Worm (Caenorhabditis elegans): ENCODE results near the gene mlt-11.

Gene mlt-11

DNA sequence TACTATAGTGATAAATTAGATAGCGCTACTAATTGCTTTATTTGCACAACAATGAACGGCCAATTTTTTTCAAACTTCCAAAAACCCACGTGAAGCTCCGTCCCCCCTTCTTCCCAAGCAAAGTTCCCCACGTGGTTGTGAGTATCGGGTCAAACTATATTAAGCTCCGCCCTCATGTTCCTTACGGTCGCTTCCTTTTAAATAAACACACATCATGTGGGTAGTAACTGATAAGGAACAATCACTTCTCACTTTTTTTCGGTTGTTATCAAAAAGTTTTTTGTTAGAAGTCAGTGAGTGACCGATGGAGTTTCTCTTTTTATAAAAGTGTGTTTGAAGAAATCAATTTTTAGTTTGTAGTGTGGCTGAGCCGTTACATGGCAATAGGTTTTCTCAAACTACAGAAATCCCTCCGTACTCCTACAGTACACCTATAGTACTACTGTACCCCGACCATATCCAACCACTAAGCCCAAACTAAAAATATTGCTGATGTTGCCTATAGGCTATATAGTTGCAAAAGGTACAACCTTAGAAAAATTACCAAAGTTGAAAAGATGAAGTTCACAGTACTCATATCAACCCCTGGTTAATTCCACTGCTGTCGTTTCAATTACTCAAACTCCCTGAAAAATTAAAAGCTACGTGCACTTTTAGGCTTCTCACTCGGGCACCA is 45.5 kb downstream of the mlt-11 start:
- TF ChIP-seq lin-40 (tag; optimal IDR thresholded peaks at IDR 0.05) (peak; percentile 43), ztf-22 (GFP tag; optimal IDR thresholded peaks at IDR 0.05) (peak; percentile 57), F22D6.2 (tag; optimal IDR thresholded peaks at IDR 0.05) (peak; percentile 58), egl-44 (GFP tag; IDR thresholded peaks at IDR 0.05) (peak; percentile 57; the same call in 1 of the 2 replicates), tbp1 (GFP tag; optimal IDR thresholded peaks at IDR 0.05) (peak; percentile 51), athp-1 (tag; optimal IDR thresholded peaks at IDR 0.05) (no peak), F55B11.4 (tag; optimal IDR thresholded peaks at IDR 0.05; ENCODE audit: borderline replicate concordance, insufficient read depth) (no peak), ceh-40 (GFP tag; IDR thresholded peaks at IDR 0.05) (no peak), Y95B8A.8 (GFP tag; IDR thresholded peaks at IDR 0.05) (peak; percentile 12; the same call in 1 of the 2 replicates), ceh-58 (GFP tag; IDR thresholded peaks at IDR 0.05) (no peak), attf-6 (GFP tag; IDR thresholded peaks at IDR 0.05) (no peak), ama-1 (optimal IDR thresholded peaks at IDR 0.05) (peak; percentile 25), ama-1 (GFP tag; optimal IDR thresholded peaks at IDR 0.05) (no peak), unc-62 (GFP tag; optimal IDR thresholded peaks at IDR 0.05) (peak; percentile 5), let-526 (GFP tag; IDR thresholded peaks at IDR 0.05) (0 out of 2 replicates have a peak, but pooled peaks have one; percentile 60), D2030.7 (GFP tag; IDR thresholded peaks at IDR 0.05) (no peak), lir-1 (GFP tag; conservative IDR thresholded peaks at IDR 0.05) (0 out of 2 replicates have a peak, but pooled peaks have one; percentile 12), zim-3 (tag; optimal IDR thresholded peaks at IDR 0.05) (no peak), pha-4 (tag; optimal IDR thresholded peaks at IDR 0.05) (peak; percentile 81), snpc-4 (GFP tag; optimal IDR thresholded peaks at IDR 0.05) (no peak), snpc-4 (tag; optimal IDR thresholded peaks at IDR 0.05) (peak in 1 of 4 experiments; percentile 6), nhr-80 (tag; optimal IDR thresholded peaks at IDR 0.05) (peak; percentile 73), pbrm-1 (GFP tag; IDR thresholded peaks at IDR 0.05) (0 out of 2 replicates have a peak, but pooled peaks have one; percentile 7), K12H6.12 (tag; optimal IDR thresholded peaks at IDR 0.05) (no peak), let-607 (tag; optimal IDR thresholded peaks at IDR 0.05) (peak in 1 of 2 experiments; percentile 11), F10E7.11 (tag; optimal IDR thresholded peaks at IDR 0.05) (no peak), egl-18 (GFP tag; IDR thresholded peaks at IDR 0.05) (no peak), tlf-1 (GFP tag; optimal IDR thresholded peaks at IDR 0.05) (peak; percentile 29), T26A5.8 (tag; optimal IDR thresholded peaks at IDR 0.05) (no peak), lin-54 (GFP tag; optimal IDR thresholded peaks at IDR 0.05) (no peak), rcor-1 (GFP tag; IDR thresholded peaks at IDR 0.05) (no peak), hmg-1.2 (GFP tag; IDR thresholded peaks at IDR 0.05) (peak; percentile 9; the same call in 1 of the 2 replicates), F23B12.7 (tag; optimal IDR thresholded peaks at IDR 0.05; ENCODE audit: insufficient read depth) (peak; percentile 66), cebp-1 (GFP tag; IDR thresholded peaks at IDR 0.05) (0 out of 2 replicates have a peak, but pooled peaks have one; percentile 19), cebp-1 (tag; optimal IDR thresholded peaks at IDR 0.05) (no peak)

- TF ChIP-seq nhr-120 (GFP tag; IDR thresholded peaks at IDR 0.05) (no peak), B0261.1 (tag; optimal IDR thresholded peaks at IDR 0.05) (no peak), nhr-27 (tag; optimal IDR thresholded peaks at IDR 0.05) (no peak), snpc-1.1 (tag; optimal IDR thresholded peaks at IDR 0.05; ENCODE audit: insufficient read depth) (no peak), attf-5 (GFP tag; optimal IDR thresholded peaks at IDR 0.05) (peak; percentile 13), bed-1 (GFP tag; IDR thresholded peaks at IDR 0.05) (no peak), somi-1 (GFP tag; optimal IDR thresholded peaks at IDR 0.05) (no peak), sptf-2 (GFP tag; optimal IDR thresholded peaks at IDR 0.05) (no peak), aptf-3 (GFP tag; IDR thresholded peaks at IDR 0.05) (no peak), ama-1 (optimal IDR thresholded peaks at IDR 0.05) (peak; percentile 46), ama-1 (GFP tag; optimal IDR thresholded peaks at IDR 0.05) (no peak), cebp-1 (GFP tag; IDR thresholded peaks at IDR 0.05) (0 out of 2 replicates have a peak, but pooled peaks have one; percentile 21), cebp-1 (tag; optimal IDR thresholded peaks at IDR 0.05) (peak; percentile 52), zfh-2 (GFP tag; conservative IDR thresholded peaks at IDR 0.05) (0 out of 2 replicates have a peak, but pooled peaks have one; percentile 8), zim-3 (tag; optimal IDR thresholded peaks at IDR 0.05) (no peak), K11D2.4 (GFP tag; IDR thresholded peaks at IDR 0.05) (0 out of 2 replicates have a peak, but pooled peaks have one; percentile 21), let-607 (tag; optimal IDR thresholded peaks at IDR 0.05) (no peak), K12H6.12 (tag; optimal IDR thresholded peaks at IDR 0.05) (peak; percentile 26), akir-1 (GFP tag; optimal IDR thresholded peaks at IDR 0.05) (no peak)
Observed at ce11 chrV:20712994-20713326, 46.0 kb downstream of the mlt-11 start.

Data from whole organism, young adult.